Worm (Caenorhabditis elegans): Measurements from ENCODE around the gene pmk-3.

DNA sequence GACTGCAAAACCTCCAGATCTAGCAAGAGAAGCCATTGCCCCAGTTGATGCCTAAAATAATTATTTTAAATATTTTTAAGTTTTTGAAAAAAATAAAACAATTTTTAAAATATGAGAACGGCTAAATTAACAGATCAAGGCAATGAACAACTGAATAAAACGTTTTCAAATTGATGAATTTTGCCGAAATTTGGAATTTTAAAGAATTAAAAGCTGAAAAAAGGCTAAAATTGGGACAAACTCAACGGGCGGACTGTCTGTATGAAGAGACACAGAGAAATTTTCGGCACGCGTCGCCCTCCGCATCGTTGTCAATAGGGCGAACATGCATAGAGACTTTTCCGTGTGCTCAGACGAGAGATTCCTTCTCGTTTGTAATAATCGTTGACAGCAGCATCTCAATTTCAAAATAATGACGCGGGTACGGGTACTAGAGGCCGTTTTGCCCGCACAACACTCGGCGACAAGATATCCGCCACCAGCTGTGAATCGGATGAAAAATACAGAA is 3.0 kb upstream of the pmk-3 start, which contains the start of the genes isp-1 and islo-1:
- TF ChIP-seq fos-1 (tag; optimal IDR thresholded peaks at IDR 0.05): no peak
- no peak for TF ChIP-seq nhr-11 (tag; optimal IDR thresholded peaks at IDR 0.05)

Data from whole organism, L1 larva.